Fruit fly (Drosophila melanogaster) whole organism, prepupa: ENCODE results near the gene CG17819.
A peak's percentile ranks its signal among the peaks of the same experiment; 100 is the strongest.

Source experiments
- CG10631 ChIP-seq: fragments of 200-800 bp; sonication (Bioruptor generic); optimal IDR thresholded peaks from 2 replicates; lab custom pipeline; 2016; ENCODE audit warnings: missing biosample characterization, missing genetic modification characterization
- CG11294 ChIP-seq: fragments of 200-800 bp; sonication (Bioruptor generic); IDR thresholded peaks from 2 replicates; pipeline ENCODE4 v1.3.6; 2022; ENCODE audit warnings: missing biosample characterization, missing genetic modification characterization
- CG11762 ChIP-seq: fragments of 200-800 bp; sonication (Bioruptor generic); optimal IDR thresholded peaks from 3 replicates; lab custom pipeline; 2016; ENCODE audit warnings: missing biosample characterization, missing genetic modification characterization; ENCODE audit not compliant: insufficient read depth
- CG15336 ChIP-seq: fragments of 200-800 bp; sonication (Bioruptor generic); IDR thresholded peaks from 2 replicates; pipeline ENCODE4 v1.3.6; 2022; ENCODE audit warnings: missing biosample characterization, missing genetic modification characterization
- CG1621 ChIP-seq: fragments of 200-800 bp; sonication (Bioruptor generic); optimal IDR thresholded peaks from 3 replicates; lab custom pipeline; 2018; ENCODE audit warnings: missing biosample characterization, mild to moderate bottlenecking, missing genetic modification characterization
- CG3032 ChIP-seq: fragments of 200-800 bp; optimal IDR thresholded peaks from 2 replicates; lab custom pipeline; 2019; ENCODE audit warnings: missing biosample characterization, mild to moderate bottlenecking, missing genetic modification characterization, moderate library complexity
- CG31627 ChIP-seq: fragments of 200-800 bp; sonication (Bioruptor generic); optimal IDR thresholded peaks from 3 replicates; lab custom pipeline; 2016; ENCODE audit warnings: missing biosample characterization, missing genetic modification characterization
- CG32006 ChIP-seq: fragments of 200-800 bp; sonication (Bioruptor generic); optimal IDR thresholded peaks from 3 replicates; lab custom pipeline; 2017; ENCODE audit warnings: missing biosample characterization, mild to moderate bottlenecking, missing genetic modification characterization
- CG3919 ChIP-seq: fragments of 200-800 bp; sonication (Bioruptor generic); optimal IDR thresholded peaks from 3 replicates; lab custom pipeline; 2016; ENCODE audit warnings: missing biosample characterization, missing genetic modification characterization
- CG4318 ChIP-seq: fragments of 200-800 bp; sonication (Bioruptor generic); optimal IDR thresholded peaks from 3 replicates; lab custom pipeline; 2017; ENCODE audit warnings: missing biosample characterization, mild to moderate bottlenecking, missing genetic modification characterization
- CG6163 ChIP-seq: fragments of 200-800 bp; sonication (Bioruptor generic); IDR thresholded peaks from 3 replicates; pipeline ENCODE4 v1.3.6; 2022; ENCODE audit warnings: missing biosample characterization, missing genetic modification characterization
- CG6276 ChIP-seq: fragments of 200-800 bp; sonication (Bioruptor generic); optimal IDR thresholded peaks from 2 replicates; lab custom pipeline; 2017; ENCODE audit warnings: missing biosample characterization, mild to moderate bottlenecking, missing genetic modification characterization
- CG6854 ChIP-seq: fragments of 200-800 bp; sonication (Bioruptor generic); optimal IDR thresholded peaks from 2 replicates; lab custom pipeline; 2017; ENCODE audit warnings: missing biosample characterization, mild to moderate bottlenecking, missing genetic modification characterization
- CG7368 ChIP-seq: fragments of 200-800 bp; sonication (Bioruptor generic); optimal IDR thresholded peaks from 3 replicates; lab custom pipeline; 2016; ENCODE audit warnings: missing biosample characterization, missing genetic modification characterization
- CG8319 ChIP-seq: fragments of 200-800 bp; sonication (Bioruptor generic); optimal IDR thresholded peaks from 3 replicates; lab custom pipeline; 2016; ENCODE audit warnings: missing biosample characterization, missing genetic modification characterization
- CG8632 ChIP-seq: fragments of 200-800 bp; sonication (Bioruptor generic); optimal IDR thresholded peaks from 3 replicates; lab custom pipeline; 2016; ENCODE audit warnings: missing biosample characterization, missing genetic modification characterization
- CG9139 ChIP-seq: fragments of 200-800 bp; sonication (Bioruptor generic); optimal IDR thresholded peaks from 3 replicates; lab custom pipeline; 2017; ENCODE audit warnings: missing biosample characterization, mild to moderate bottlenecking, missing genetic modification characterization
- Eip93F ChIP-seq: fragments of 200-800 bp; sonication (Bioruptor generic); optimal IDR thresholded peaks from 2 replicates; lab custom pipeline; 2016; ENCODE audit warnings: missing biosample characterization, mild to moderate bottlenecking, missing genetic modification characterization
- Ets21C ChIP-seq: fragments of 200-800 bp; sonication (Bioruptor generic); optimal IDR thresholded peaks from 3 replicates; lab custom pipeline; 2016; ENCODE audit warnings: missing biosample characterization, missing genetic modification characterization
- Ets96B ChIP-seq: fragments of 200-800 bp; optimal IDR thresholded peaks from 2 replicates; lab custom pipeline; 2019; ENCODE audit warnings: missing biosample characterization, mild to moderate bottlenecking, missing genetic modification characterization, moderate library complexity
- Gug ChIP-seq: fragments of 200-800 bp; sonication (Bioruptor generic); IDR thresholded peaks from 2 replicates; pipeline ENCODE4 v1.3.6; 2022; ENCODE audit warnings: missing biosample characterization, missing genetic modification characterization
- Hr38 ChIP-seq: sonication (Bioruptor generic); optimal IDR thresholded peaks from 2 replicates; lab custom pipeline; 2016; ENCODE audit warnings: missing biosample characterization, missing genetic modification characterization
- Hr4 ChIP-seq: fragments of 200-800 bp; sonication (Bioruptor generic); optimal IDR thresholded peaks from 3 replicates; lab custom pipeline; 2016; ENCODE audit warnings: missing biosample characterization, missing genetic modification characterization
- Lpt ChIP-seq: fragments of 200-800 bp; sonication (Bioruptor generic); optimal IDR thresholded peaks from 3 replicates; lab custom pipeline; 2016; ENCODE audit warnings: missing biosample characterization, missing genetic modification characterization
- Met ChIP-seq: fragments of 200-800 bp; sonication (Bioruptor generic); optimal IDR thresholded peaks from 3 replicates; lab custom pipeline; 2016; ENCODE audit warnings: missing biosample characterization, missing genetic modification characterization
- OdsH ChIP-seq: fragments of 200-800 bp; sonication (Bioruptor generic); optimal IDR thresholded peaks from 3 replicates; lab custom pipeline; 2016; ENCODE audit warnings: missing biosample characterization, missing genetic modification characterization
- Smox ChIP-seq: fragments of 200-800 bp; sonication (Bioruptor generic); optimal IDR thresholded peaks from 3 replicates; lab custom pipeline; 2016; ENCODE audit warnings: missing biosample characterization, missing genetic modification characterization
- Sox102F ChIP-seq: fragments of 200-800 bp; sonication (Bioruptor generic); optimal IDR thresholded peaks from 2 replicates; lab custom pipeline; 2016; ENCODE audit warnings: missing biosample characterization, mild to moderate bottlenecking, missing genetic modification characterization
- Sox14 ChIP-seq: fragments of 200-800 bp; sonication (Bioruptor generic); optimal IDR thresholded peaks from 3 replicates; lab custom pipeline; 2016; ENCODE audit warnings: missing biosample characterization, missing genetic modification characterization
- Sox15 ChIP-seq: fragments of 200-800 bp; sonication (Bioruptor generic); optimal IDR thresholded peaks from 3 replicates; lab custom pipeline; 2016; ENCODE audit warnings: missing biosample characterization, missing genetic modification characterization
- achi ChIP-seq: fragments of 200-800 bp; sonication (Bioruptor generic); optimal IDR thresholded peaks from 3 replicates; lab custom pipeline; 2016; ENCODE audit warnings: missing biosample characterization, missing genetic modification characterization
- cyc ChIP-seq: fragments of 200-800 bp; sonication (Bioruptor generic); optimal IDR thresholded peaks from 3 replicates; lab custom pipeline; 2016; ENCODE audit warnings: missing biosample characterization, missing genetic modification characterization
- dac ChIP-seq: fragments of 200-800 bp; sonication (Bioruptor generic); optimal IDR thresholded peaks from 2 replicates; lab custom pipeline; 2017; ENCODE audit warnings: missing biosample characterization, mild to moderate bottlenecking, missing genetic modification characterization
- dsx ChIP-seq: fragments of 200-800 bp; optimal IDR thresholded peaks from 3 replicates; lab custom pipeline; 2019; ENCODE audit warnings: missing biosample characterization, mild to moderate bottlenecking, missing genetic modification characterization, moderate library complexity; ENCODE audit not compliant: poor library complexity, severe bottlenecking
- eg ChIP-seq: fragments of 200-800 bp; sonication (Bioruptor generic); IDR thresholded peaks from 3 replicates; pipeline ENCODE4 v1.3.6; 2022; ENCODE audit warnings: missing biosample characterization, missing genetic modification characterization
- esn ChIP-seq: fragments of 200-800 bp; sonication (Bioruptor generic); optimal IDR thresholded peaks from 2 replicates; lab custom pipeline; 2016; ENCODE audit warnings: missing biosample characterization, mild to moderate bottlenecking, missing genetic modification characterization, moderate library complexity
- fd59A ChIP-seq: fragments of 200-800 bp; sonication (Bioruptor generic); optimal IDR thresholded peaks from 2 replicates; lab custom pipeline; 2017; ENCODE audit warnings: missing biosample characterization, mild to moderate bottlenecking, missing genetic modification characterization, missing genetic modification reagents
- fd85E ChIP-seq: fragments of 200-800 bp; sonication (Bioruptor generic); optimal IDR thresholded peaks from 3 replicates; lab custom pipeline; 2016; ENCODE audit warnings: missing biosample characterization, missing genetic modification characterization
- fkh ChIP-seq: fragments of 200-800 bp; sonication (Bioruptor generic); optimal IDR thresholded peaks from 3 replicates; lab custom pipeline; 2017; ENCODE audit warnings: missing biosample characterization, mild to moderate bottlenecking, missing genetic modification characterization, moderate library complexity
- lz ChIP-seq: fragments of 200-800 bp; sonication (Bioruptor generic); optimal IDR thresholded peaks from 3 replicates; lab custom pipeline; 2016; ENCODE audit warnings: missing biosample characterization, missing genetic modification characterization
- pdm3 ChIP-seq: fragments of 200-800 bp; sonication (Bioruptor generic); optimal IDR thresholded peaks from 3 replicates; lab custom pipeline; 2016; ENCODE audit warnings: missing biosample characterization, missing genetic modification characterization
- salr ChIP-seq, 2 experiments: fragments of 200-800 bp; sonication (Bioruptor generic); optimal IDR thresholded peaks; 3 replicates each; lab custom pipeline; 2016 to 2018; ENCODE audit warnings: missing biosample characterization in 2 of 2, missing genetic modification characterization in 2 of 2, mild to moderate bottlenecking in 1 of 2
- spab ChIP-seq: fragments of 200-800 bp; sonication (Bioruptor generic); optimal IDR thresholded peaks from 2 replicates; lab custom pipeline; 2017; ENCODE audit warnings: missing biosample characterization, mild to moderate bottlenecking, missing genetic modification characterization, missing genetic modification reagents
- ss ChIP-seq, 2 experiments: fragments of 200-800 bp; sonication (Bioruptor generic); optimal IDR thresholded peaks; 2 replicates in 1 of 2; 3 replicates in 1 of 2; lab custom pipeline; 2017 to 2018; ENCODE audit warnings: mild to moderate bottlenecking in 2 of 2, missing biosample characterization in 2 of 2, missing genetic modification characterization in 2 of 2, moderate library complexity in 1 of 2
- topi ChIP-seq: fragments of 200-800 bp; sonication (Bioruptor generic); optimal IDR thresholded peaks from 3 replicates; lab custom pipeline; 2016; ENCODE audit warnings: missing biosample characterization, missing genetic modification characterization

Gene CG17819

dm6 chr3R:21838505-21838956 is 46.8 kb downstream of the CG17819 start (continued):
- TF ChIP-seq CG6163 (peak; percentile 78), CG9139 (GFP tag; lab: Kevin White, UChicago) (peak; percentile 80), Sox102F (GFP tag; lab: Kevin White, UChicago) (peak; percentile 90), topi (GFP tag; lab: Kevin White, UChicago) (peak; percentile 90), CG31627 (GFP tag; lab: Kevin White, UChicago) (peak; percentile 91), eg (GFP tag; lab: Robert Waterston, UW) (peak; percentile 73; the same call in 2 of the 3 replicates), ss (GFP tag; optimal IDR thresholded peaks at IDR 0.05; lab: Kevin White, UChicago) (peak; percentile 79 to 93), CG10631 (GFP tag; lab: Kevin White, UChicago) (peak; percentile 88), Ets21C (GFP tag; lab: Kevin White, UChicago) (peak; percentile 83), dac (GFP tag; lab: Kevin White, UChicago) (peak; percentile 83), CG11762 (GFP tag; lab: Kevin White, UChicago) (peak; percentile 76), CG1621 (tag; lab: Kevin White, UChicago) (peak; percentile 78), CG8319 (GFP tag; lab: Kevin White, UChicago) (peak; percentile 41), Ets96B (tag; lab: Kevin White, UChicago) (peak; percentile 81), OdsH (GFP tag; lab: Kevin White, UChicago) (peak; percentile 91), pdm3 (peak; percentile 90), fd59A (peak; percentile 96), Hr4 (GFP tag; lab: Kevin White, UChicago) (peak; percentile 91)
- TF ChIP-seq, all 60 proteins: peak for 56

- TF ChIP-seq Ets96B (tag; lab: Kevin White, UChicago), result peak; percentile 4
- peak; percentile 67 for TF ChIP-seq Gug (GFP tag; lab: Robert Waterston, UW)
- peak; percentile 8; the same call in 1 of the 2 replicates for TF ChIP-seq CG11294 (GFP tag; lab: Robert Waterston, UW)
- peak; percentile 65 for TF ChIP-seq CG3032 (tag; lab: Kevin White, UChicago)
- TF ChIP-seq CG6276 (GFP tag; lab: Kevin White, UChicago), result peak; percentile 83
- TF ChIP-seq CG8632, result no peak
- TF ChIP-seq fd59A, result no peak
- TF ChIP-seq CG6854 (GFP tag; lab: Kevin White, UChicago), result peak; percentile 59
- peak; percentile 49 for TF ChIP-seq esn (GFP tag; lab: Kevin White, UChicago)
- TF ChIP-seq Hr38 (GFP tag; lab: Kevin White, UChicago), result no peak
- TF ChIP-seq Sox15 (GFP tag; lab: Kevin White, UChicago), result no peak
- TF ChIP-seq fkh (GFP tag; lab: Kevin White, UChicago), result no peak
- no peak for TF ChIP-seq fd85E (GFP tag; lab: Kevin White, UChicago)
- no peak for TF ChIP-seq spab (GFP tag; lab: Kevin White, UChicago)
- TF ChIP-seq Eip93F (GFP tag; lab: Kevin White, UChicago), result no peak
- TF ChIP-seq cyc (GFP tag; lab: Kevin White, UChicago), result peak; percentile 72
- no peak for TF ChIP-seq Smox
- peak; percentile 49 for TF ChIP-seq lz (GFP tag; lab: Kevin White, UChicago)
- TF ChIP-seq achi (GFP tag; lab: Kevin White, UChicago), result no peak
- peak; percentile 91 for TF ChIP-seq CG6163
- TF ChIP-seq CG15336 (GFP tag; lab: Robert Waterston, UW), result 0 out of 2 replicates have a peak, but pooled peaks have one; percentile 14
- no peak for TF ChIP-seq pdm3
- peak; percentile 84 for TF ChIP-seq eg (GFP tag; lab: Robert Waterston, UW)
- TF ChIP-seq CG32006 (GFP tag; lab: Kevin White, UChicago), result no peak
- TF ChIP-seq CG7368 (GFP tag; lab: Kevin White, UChicago), result peak; percentile 75
- TF ChIP-seq salr (GFP tag; optimal IDR thresholded peaks at IDR 0.05; lab: Kevin White, UChicago), result no peak
- TF ChIP-seq topi (GFP tag; lab: Kevin White, UChicago), result peak; percentile 67
- no peak for TF ChIP-seq dac (GFP tag; lab: Kevin White, UChicago)
- no peak for TF ChIP-seq CG4318 (GFP tag; lab: Kevin White, UChicago)
- peak; percentile 57 for TF ChIP-seq CG10631 (GFP tag; lab: Kevin White, UChicago)
- peak; percentile 82 for TF ChIP-seq CG3919 (GFP tag; lab: Kevin White, UChicago)
- peak; percentile 40 for TF ChIP-seq dsx (GFP tag; lab: Kevin White, UChicago)
- TF ChIP-seq ss (GFP tag; optimal IDR thresholded peaks at IDR 0.05; lab: Kevin White, UChicago), result peak; percentile 31 to 85
- no peak for TF ChIP-seq CG31627 (GFP tag; lab: Kevin White, UChicago)
- TF ChIP-seq Sox14 (GFP tag; lab: Kevin White, UChicago), result no peak
- TF ChIP-seq Met, result no peak
- peak; percentile 67 for TF ChIP-seq Lpt (GFP tag; lab: Kevin White, UChicago)
Measured at dm6 chr3R:21837069-21837977, 48.0 kb downstream of the CG17819 start.
